Fruit fly (Drosophila melanogaster): ENCODE results near the gene CG5850.

Gene CG5850

DNA sequence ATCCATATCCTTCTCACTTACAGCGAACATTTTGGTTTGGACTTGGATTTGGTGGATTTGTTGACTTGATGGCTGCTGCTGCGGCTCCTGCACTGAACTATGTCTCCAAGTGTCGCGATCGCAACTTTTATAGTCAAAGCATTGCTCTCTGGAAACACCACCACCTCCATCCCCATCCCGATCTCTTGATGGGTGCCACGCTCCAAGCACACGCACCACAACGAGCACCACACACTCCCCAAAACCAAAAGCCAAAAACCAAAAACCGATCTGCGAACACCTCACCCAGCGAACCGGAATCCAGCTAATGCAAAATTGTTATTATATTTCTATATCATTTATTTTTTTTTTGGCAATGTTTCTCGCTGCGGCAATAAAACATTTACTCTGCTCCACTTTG is 30.7 kb downstream of the CG5850 start, which contains the start of gene Cpr30F:
TSS of gene Cpr30F (minus strand) at position 101 of the 400 bp plus-strand sequence.
- TF ChIP-seq CG8478 (optimal IDR thresholded peaks at IDR 0.05) (no peak), usp (GFP tag; optimal IDR thresholded peaks at IDR 0.05) (no peak), pan (optimal IDR thresholded peaks at IDR 0.05) (no peak), psq (optimal IDR thresholded peaks at IDR 0.05) (no peak), Dll (optimal IDR thresholded peaks at IDR 0.05) (no peak), EcR (GFP tag; optimal IDR thresholded peaks at IDR 0.05) (no peak)

DNA sequence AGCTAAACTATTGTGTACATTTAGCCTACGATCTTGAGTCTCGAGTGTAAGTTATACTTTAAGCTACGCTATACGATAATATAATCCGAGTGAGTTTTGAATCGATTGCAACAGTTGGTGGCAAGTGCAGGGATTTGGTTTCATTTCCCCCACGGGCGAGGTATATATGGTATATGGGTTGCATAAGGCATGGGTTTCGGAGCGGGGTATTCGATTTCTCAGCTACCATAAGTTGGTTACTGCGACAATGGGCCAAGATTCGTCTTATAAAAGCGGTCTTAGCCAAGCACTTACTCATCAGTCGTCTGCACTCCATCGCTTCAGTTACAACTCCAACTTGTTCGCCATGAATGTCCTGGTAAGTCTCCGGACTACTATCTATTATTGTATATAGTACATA is 33.5 kb downstream of the CG5850 start, which contains the start of gene CG42367:
TSS of gene CG42367 (plus strand) at position 301 of the 400 bp plus-strand sequence.
- no peak for TF ChIP-seq EcR (GFP tag; optimal IDR thresholded peaks at IDR 0.05)
- no peak for TF ChIP-seq CG8478 (optimal IDR thresholded peaks at IDR 0.05)
- TF ChIP-seq Dll (optimal IDR thresholded peaks at IDR 0.05): no peak
- no peak for TF ChIP-seq usp (GFP tag; optimal IDR thresholded peaks at IDR 0.05)
- TF ChIP-seq psq (optimal IDR thresholded peaks at IDR 0.05): no peak
- TF ChIP-seq pan (optimal IDR thresholded peaks at IDR 0.05): no peak

- TF ChIP-seq usp (GFP tag; optimal IDR thresholded peaks at IDR 0.05) (no peak), psq (optimal IDR thresholded peaks at IDR 0.05) (no peak), EcR (GFP tag; optimal IDR thresholded peaks at IDR 0.05) (no peak), pan (optimal IDR thresholded peaks at IDR 0.05) (no peak), Dll (optimal IDR thresholded peaks at IDR 0.05) (no peak), CG8478 (optimal IDR thresholded peaks at IDR 0.05) (no peak)
Observed at dm6 chr2L:9924765-9925164, 39.0 kb downstream of the CG5850 start, which contains the start of the genes TbCMF46 and CG42366. TbCMF46 (minus strand) TSS chr2L:9924865. CG42366 (plus strand) TSS chr2L:9925161.

DNA sequence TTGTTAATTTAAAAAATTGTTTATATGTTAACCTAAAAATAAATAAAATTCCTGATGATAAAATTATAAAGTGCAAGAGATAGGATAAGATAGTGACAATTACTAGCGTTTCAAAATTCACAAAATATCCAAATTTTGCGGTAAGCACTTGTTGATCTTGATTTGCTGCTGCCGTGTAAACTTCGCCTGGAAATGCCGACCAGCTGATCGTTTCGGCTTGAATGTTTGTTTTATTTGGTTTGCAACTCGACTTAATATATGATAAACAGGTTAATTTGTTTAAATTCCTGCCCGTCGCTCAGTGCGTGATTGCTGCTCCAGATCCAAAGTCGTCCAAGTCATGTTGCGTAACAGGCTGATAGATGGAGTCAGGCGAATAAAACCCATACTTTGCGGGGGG is 42.3 kb downstream of the CG5850 start, which contains the start of gene CG4592:
TSS of gene CG4592 (plus strand) at position 233 of the 400 bp plus-strand sequence.
- TF ChIP-seq psq (optimal IDR thresholded peaks at IDR 0.05) (no peak), pan (optimal IDR thresholded peaks at IDR 0.05) (no peak), Dll (optimal IDR thresholded peaks at IDR 0.05) (no peak), EcR (GFP tag; optimal IDR thresholded peaks at IDR 0.05) (no peak), CG8478 (optimal IDR thresholded peaks at IDR 0.05) (no peak), usp (GFP tag; optimal IDR thresholded peaks at IDR 0.05) (no peak)

- TF ChIP-seq usp (GFP tag; optimal IDR thresholded peaks at IDR 0.05) (no peak), psq (optimal IDR thresholded peaks at IDR 0.05) (no peak), Dll (optimal IDR thresholded peaks at IDR 0.05) (no peak), EcR (GFP tag; optimal IDR thresholded peaks at IDR 0.05) (no peak), CG8478 (optimal IDR thresholded peaks at IDR 0.05) (no peak), pan (optimal IDR thresholded peaks at IDR 0.05) (no peak)
Observed at dm6 chr2L:9919949-9920348, 43.8 kb downstream of the CG5850 start, which contains the start of gene CG4594. CG4594 (plus strand) TSS chr2L:9920160.

DNA sequence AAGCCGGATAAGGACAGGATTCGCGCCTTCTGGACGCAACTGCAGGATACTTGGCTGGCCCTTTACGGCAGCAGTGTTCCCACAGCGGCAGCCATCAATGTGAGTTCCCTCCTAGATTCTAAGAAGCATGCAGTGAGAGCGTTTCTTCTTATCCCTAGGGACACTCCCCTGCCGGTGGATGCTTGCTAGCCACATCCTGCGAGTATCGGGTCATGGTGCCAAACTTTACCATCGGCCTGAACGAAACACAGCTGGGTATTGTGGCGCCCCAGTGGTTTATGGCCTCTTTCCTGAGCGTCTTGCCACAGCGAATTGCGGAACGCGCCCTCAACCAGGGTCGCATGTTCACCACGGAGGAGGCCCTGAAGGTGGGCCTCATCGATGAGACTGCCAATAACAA is 44.5 kb downstream of the CG5850 start:
- no peak for TF ChIP-seq Dll (optimal IDR thresholded peaks at IDR 0.05)
- no peak for TF ChIP-seq psq (optimal IDR thresholded peaks at IDR 0.05)
- no peak for TF ChIP-seq CG8478 (optimal IDR thresholded peaks at IDR 0.05)
- no peak for TF ChIP-seq usp (GFP tag; optimal IDR thresholded peaks at IDR 0.05)

DNA sequence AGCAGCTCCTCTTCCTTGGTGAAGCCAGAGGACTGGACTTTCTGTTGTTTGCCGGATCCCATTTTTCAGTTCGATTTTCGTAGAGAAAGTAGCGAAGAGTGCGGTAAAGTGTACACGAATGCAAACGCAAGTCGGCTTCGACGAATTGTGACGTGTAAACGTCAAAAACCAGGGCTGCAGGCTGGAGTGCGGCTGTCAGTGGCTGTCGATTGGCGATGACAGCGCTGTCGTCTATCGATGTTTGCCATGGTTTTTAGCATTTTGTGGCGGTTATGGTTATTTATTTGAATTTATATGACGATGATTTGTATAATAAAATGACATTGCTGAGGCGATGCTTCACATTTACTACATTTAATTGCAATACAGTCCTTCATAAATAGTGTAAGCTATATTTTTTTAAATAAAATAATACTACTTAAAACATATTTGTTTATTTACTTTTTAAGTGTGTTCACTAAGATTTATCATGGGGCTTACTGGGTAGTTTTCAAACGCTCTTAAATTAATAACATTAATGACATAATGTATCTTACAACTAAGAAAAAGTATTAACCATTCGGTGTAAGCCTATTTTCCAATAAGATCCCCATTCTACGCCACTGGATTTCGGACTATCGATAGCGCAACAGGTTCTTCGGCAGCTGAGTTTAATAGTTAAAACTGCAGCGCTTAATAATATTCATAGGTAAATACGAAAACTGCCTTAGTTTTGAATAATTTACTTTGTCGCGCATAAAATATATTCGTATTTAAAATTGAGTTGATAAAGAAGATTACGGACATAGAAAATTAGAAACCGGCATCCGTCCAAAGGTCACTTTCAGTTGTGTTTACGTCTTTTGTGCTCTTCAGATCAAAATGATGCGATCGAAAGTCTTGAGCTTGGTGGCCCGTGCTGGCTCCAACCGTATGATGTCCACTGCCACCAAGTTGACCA is 45.5 kb downstream of the CG5850 start, which contains the start of the genes CG5885 and CG4598:
TSS of gene CG5885 (minus strand) at position 311 of the 940 bp plus-strand sequence.
TSS of gene CG4598 (plus strand) at position 599 of the 940 bp plus-strand sequence.
- TF ChIP-seq Dll (optimal IDR thresholded peaks at IDR 0.05) (no peak), usp (GFP tag; optimal IDR thresholded peaks at IDR 0.05) (no peak), psq (optimal IDR thresholded peaks at IDR 0.05) (no peak), pan (optimal IDR thresholded peaks at IDR 0.05) (no peak), EcR (GFP tag; optimal IDR thresholded peaks at IDR 0.05) (no peak), CG8478 (optimal IDR thresholded peaks at IDR 0.05) (no peak)

- TF ChIP-seq CG8478 (optimal IDR thresholded peaks at IDR 0.05) (no peak), pan (optimal IDR thresholded peaks at IDR 0.05) (no peak), EcR (GFP tag; optimal IDR thresholded peaks at IDR 0.05) (no peak), usp (GFP tag; optimal IDR thresholded peaks at IDR 0.05) (no peak), Dll (optimal IDR thresholded peaks at IDR 0.05) (no peak), psq (optimal IDR thresholded peaks at IDR 0.05) (no peak)
Observed at dm6 chr2L:9915011-9915850, 48.5 kb downstream of the CG5850 start, which contains the start of gene yip2. yip2 (plus strand) TSS chr2L:9915253.

dm6 chr2L:9912570-9913260 is 51.0 kb downstream of the CG5850 start, which contains the start of the genes Etl1 and Srp54:
Etl1 (minus strand) TSS chr2L:9912608.
Srp54 (plus strand) TSS chr2L:9912911.
- TF ChIP-seq pan (optimal IDR thresholded peaks at IDR 0.05): no peak
- no peak for TF ChIP-seq CG8478 (optimal IDR thresholded peaks at IDR 0.05)
- no peak for TF ChIP-seq EcR (GFP tag; optimal IDR thresholded peaks at IDR 0.05)
- TF ChIP-seq usp (GFP tag; optimal IDR thresholded peaks at IDR 0.05): no peak

DNA sequence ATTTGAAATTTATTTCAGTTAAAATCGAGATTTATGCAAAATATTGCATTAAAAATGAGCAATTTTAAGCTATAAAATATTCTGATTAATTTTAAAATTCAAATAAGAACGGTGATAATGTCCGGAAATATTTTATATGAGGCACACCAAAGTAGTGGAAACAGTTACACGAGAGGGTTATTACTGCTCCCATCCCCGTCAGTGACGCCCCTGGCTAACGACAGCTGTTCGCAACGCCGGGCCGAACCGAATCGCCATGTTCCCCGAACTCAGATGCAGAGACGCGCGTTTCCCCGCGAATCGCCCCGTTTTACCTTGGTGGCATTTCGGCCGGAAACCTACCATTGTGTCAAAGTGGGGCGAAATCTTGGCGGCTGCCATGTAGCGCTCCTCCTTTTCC is 52.0 kb downstream of the CG5850 start:
- TF ChIP-seq pan (optimal IDR thresholded peaks at IDR 0.05) (no peak), CG8478 (optimal IDR thresholded peaks at IDR 0.05) (no peak), Dll (optimal IDR thresholded peaks at IDR 0.05) (no peak), EcR (GFP tag; optimal IDR thresholded peaks at IDR 0.05) (no peak), usp (GFP tag; optimal IDR thresholded peaks at IDR 0.05) (no peak), psq (optimal IDR thresholded peaks at IDR 0.05) (no peak)

All from whole organism.